Worm (Caenorhabditis elegans): ENCODE measurements around the gene C26E1.1.

Gene C26E1.1

DNA sequence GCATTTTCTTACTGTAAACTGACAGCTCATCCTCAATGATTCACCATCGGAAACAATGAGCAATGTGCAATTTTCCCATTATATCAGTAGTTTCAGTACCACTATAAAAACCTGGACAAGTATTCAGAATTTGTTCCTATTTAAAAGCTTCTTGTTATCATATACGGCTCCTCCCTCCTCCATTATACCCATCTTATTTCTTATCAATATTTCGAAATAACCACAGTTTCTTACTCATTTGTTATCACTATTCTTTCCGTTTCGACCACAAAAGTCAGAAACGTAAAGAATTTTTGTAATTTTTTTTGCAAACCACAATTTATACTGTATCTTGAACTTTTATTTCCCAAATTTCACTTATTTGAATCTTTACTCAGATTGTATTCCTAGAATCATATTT, 29.3 kb upstream of the C26E1.1 start:
- no peak for TF ChIP-seq hnd-1 (tag; optimal IDR thresholded peaks at IDR 0.05)
- TF ChIP-seq aly-1 (tag; optimal IDR thresholded peaks at IDR 0.05): no peak
- no peak for TF ChIP-seq ama-1 (optimal IDR thresholded peaks at IDR 0.05)
- TF ChIP-seq ceh-13 (GFP tag; optimal IDR thresholded peaks at IDR 0.05): no peak
- no peak for TF ChIP-seq tbx-37 (GFP tag; conservative IDR thresholded peaks at IDR 0.05)
- TF ChIP-seq scrt-1 (GFP tag; IDR thresholded peaks at IDR 0.05): no peak
- TF ChIP-seq hmbx-1 (tag; optimal IDR thresholded peaks at IDR 0.05): no peak
- TF ChIP-seq tra-4 (tag; optimal IDR thresholded peaks at IDR 0.05): no peak
- TF ChIP-seq F13C5.2 (tag; optimal IDR thresholded peaks at IDR 0.05): no peak
- TF ChIP-seq hmg-4 (GFP tag; optimal IDR thresholded peaks at IDR 0.05): no peak
- no peak for TF ChIP-seq sea-1 (GFP tag; conservative IDR thresholded peaks at IDR 0.05)

DNA sequence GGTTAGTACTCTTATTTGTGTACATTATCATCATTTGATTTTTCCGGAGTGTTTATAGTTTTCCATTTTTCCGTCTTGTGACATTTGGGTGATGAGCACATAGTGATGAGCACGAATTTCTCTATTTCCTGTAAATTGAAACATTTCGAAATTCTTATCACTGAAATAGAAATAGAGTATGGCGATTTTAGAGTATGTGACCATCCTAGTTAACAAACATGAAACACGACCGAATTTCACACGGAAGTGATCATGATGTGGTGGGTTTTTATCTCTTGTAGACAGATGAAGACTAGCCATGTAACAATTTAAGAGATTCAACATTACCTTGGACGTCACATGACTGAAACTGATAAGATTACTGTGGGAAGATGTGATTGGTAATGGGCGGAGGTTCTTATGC, 28.1 kb upstream of the C26E1.1 start:
- no peak for TF ChIP-seq scrt-1 (GFP tag; IDR thresholded peaks at IDR 0.05)
- TF ChIP-seq hmg-4 (GFP tag; optimal IDR thresholded peaks at IDR 0.05): no peak

DNA sequence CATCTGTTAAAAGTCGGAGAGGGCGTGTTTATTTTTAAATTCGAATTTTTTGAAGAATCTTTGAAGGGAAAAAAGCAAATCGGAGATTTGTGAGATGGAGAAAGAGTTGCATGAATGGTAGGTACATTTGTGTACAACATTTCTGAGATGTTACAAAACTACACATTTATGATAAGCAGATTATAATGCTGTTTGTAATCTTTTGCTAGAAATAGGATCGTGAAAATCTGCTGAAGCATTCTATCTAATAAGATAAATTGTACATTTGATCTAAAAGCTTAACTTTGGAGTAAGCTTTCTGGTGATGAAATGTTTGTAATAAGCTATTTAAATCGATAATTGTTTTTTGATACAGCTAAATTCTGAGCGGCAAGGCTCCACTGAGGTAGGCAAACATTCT, 25.0 kb upstream of the C26E1.1 start:
- TF ChIP-seq F13C5.2 (tag; optimal IDR thresholded peaks at IDR 0.05) (no peak), ets-7 (tag; optimal IDR thresholded peaks at IDR 0.05) (no peak), hmg-4 (GFP tag; optimal IDR thresholded peaks at IDR 0.05) (no peak), sea-1 (GFP tag; conservative IDR thresholded peaks at IDR 0.05) (no peak), ama-1 (optimal IDR thresholded peaks at IDR 0.05) (no peak), pes-1 (GFP tag; IDR thresholded peaks at IDR 0.05) (no peak), hnd-1 (tag; optimal IDR thresholded peaks at IDR 0.05) (no peak), tbx-11 (GFP tag; IDR thresholded peaks at IDR 0.05) (no peak), B0310.2 (tag; optimal IDR thresholded peaks at IDR 0.05) (no peak), ceh-36 (tag; optimal IDR thresholded peaks at IDR 0.05) (no peak), aly-1 (tag; optimal IDR thresholded peaks at IDR 0.05) (no peak), ceh-13 (GFP tag; optimal IDR thresholded peaks at IDR 0.05) (no peak), flt-1 (GFP tag; IDR thresholded peaks at IDR 0.05) (no peak), tbx-37 (GFP tag; conservative IDR thresholded peaks at IDR 0.05) (no peak)

ce11 chrV:13273302-13273701, 24.0 kb upstream of the C26E1.1 start:
- no peak for TF ChIP-seq flt-1 (GFP tag; IDR thresholded peaks at IDR 0.05)
- no peak for TF ChIP-seq hmg-4 (GFP tag; optimal IDR thresholded peaks at IDR 0.05)
- TF ChIP-seq hmbx-1 (tag; optimal IDR thresholded peaks at IDR 0.05): no peak
- no peak for TF ChIP-seq F13C5.2 (tag; optimal IDR thresholded peaks at IDR 0.05)

ce11 chrV:13274615-13275014, 22.7 kb upstream of the C26E1.1 start:
- TF ChIP-seq ceh-36 (tag; optimal IDR thresholded peaks at IDR 0.05) (no peak), tbx-11 (GFP tag; IDR thresholded peaks at IDR 0.05) (no peak), ets-7 (tag; optimal IDR thresholded peaks at IDR 0.05) (no peak), F13C5.2 (tag; optimal IDR thresholded peaks at IDR 0.05) (no peak)

DNA sequence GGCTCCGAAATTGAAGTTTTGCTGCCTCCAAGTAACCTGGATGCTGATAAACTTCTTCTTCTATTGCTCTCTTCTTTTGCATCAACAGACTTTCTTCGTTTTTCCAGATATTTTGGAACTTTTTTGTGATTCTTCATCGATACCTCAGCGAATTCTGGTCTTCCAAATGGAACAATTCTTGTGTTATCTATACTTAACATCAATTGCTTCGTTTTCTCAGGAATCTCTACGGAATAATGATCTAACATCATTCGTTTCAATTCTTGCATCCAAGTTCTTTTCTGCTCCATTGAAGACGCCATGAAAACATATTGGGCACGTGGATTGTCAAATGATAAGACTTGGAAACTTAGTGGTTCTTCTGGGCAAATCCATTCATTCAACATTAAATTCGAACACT, 21.4 kb upstream of the C26E1.1 start, which contains the start of gene F32F2.4:
Gene F32F2.4 (plus strand): TSS at position 301 of the 400 bp plus-strand sequence.
- TF ChIP-seq flt-1 (GFP tag; IDR thresholded peaks at IDR 0.05): no peak
- no peak for TF ChIP-seq ceh-13 (GFP tag; optimal IDR thresholded peaks at IDR 0.05)
- TF ChIP-seq scrt-1 (GFP tag; IDR thresholded peaks at IDR 0.05): no peak
- TF ChIP-seq B0310.2 (tag; optimal IDR thresholded peaks at IDR 0.05): no peak
- no peak for TF ChIP-seq ceh-36 (tag; optimal IDR thresholded peaks at IDR 0.05)
- TF ChIP-seq tra-4 (tag; optimal IDR thresholded peaks at IDR 0.05): no peak
- TF ChIP-seq pes-1 (GFP tag; IDR thresholded peaks at IDR 0.05): no peak

DNA sequence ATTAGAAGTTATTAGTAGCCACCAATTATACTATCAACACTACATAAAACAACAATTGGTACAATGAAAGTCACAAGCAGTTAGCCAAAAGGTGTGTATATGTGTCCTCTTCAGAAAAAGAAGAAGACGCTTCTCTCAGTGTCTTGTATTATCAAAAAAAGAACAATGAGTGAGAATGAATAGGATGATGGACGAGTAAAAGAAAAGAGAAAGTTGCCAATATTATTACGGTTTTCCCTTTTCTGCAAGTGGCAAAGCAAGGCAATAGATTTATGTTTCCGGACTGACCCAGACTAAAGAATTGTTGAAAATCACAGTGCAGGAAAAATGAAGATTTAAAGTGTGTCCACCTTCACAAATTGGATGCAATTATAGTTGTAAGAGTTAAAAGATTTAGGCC, 16.9 kb upstream of the C26E1.1 start:
- TF ChIP-seq hnd-1 (tag; optimal IDR thresholded peaks at IDR 0.05) (no peak), pes-1 (GFP tag; IDR thresholded peaks at IDR 0.05) (no peak), tbx-37 (GFP tag; conservative IDR thresholded peaks at IDR 0.05) (no peak), ceh-13 (GFP tag; optimal IDR thresholded peaks at IDR 0.05) (no peak)

DNA sequence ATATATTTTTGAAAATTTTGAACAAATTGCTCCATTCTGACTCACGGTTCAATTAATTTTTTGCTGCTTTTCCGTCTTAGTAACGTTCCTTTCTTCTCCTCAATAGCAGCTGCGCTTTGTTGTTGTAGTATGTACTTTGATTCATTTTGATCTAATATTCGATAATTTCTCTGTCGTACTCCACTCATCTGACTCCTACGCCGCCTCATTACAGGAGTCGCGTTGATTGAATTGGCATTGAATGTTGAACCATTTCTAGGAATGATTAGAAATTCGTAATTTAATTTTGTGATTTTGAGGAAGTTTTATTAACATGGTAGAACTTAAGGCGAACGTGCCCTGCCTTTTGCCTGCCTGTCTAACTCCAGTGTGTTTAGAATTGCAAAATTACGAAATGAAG, 14.4 kb upstream of the C26E1.1 start:
- TF ChIP-seq hmbx-1 (tag; optimal IDR thresholded peaks at IDR 0.05) (no peak), tra-4 (tag; optimal IDR thresholded peaks at IDR 0.05) (no peak), aly-1 (tag; optimal IDR thresholded peaks at IDR 0.05) (no peak), hmg-4 (GFP tag; optimal IDR thresholded peaks at IDR 0.05) (no peak), ama-1 (optimal IDR thresholded peaks at IDR 0.05) (no peak), ceh-13 (GFP tag; optimal IDR thresholded peaks at IDR 0.05) (no peak), ceh-36 (tag; optimal IDR thresholded peaks at IDR 0.05) (no peak), B0310.2 (tag; optimal IDR thresholded peaks at IDR 0.05) (no peak), ets-7 (tag; optimal IDR thresholded peaks at IDR 0.05) (no peak), sea-1 (GFP tag; conservative IDR thresholded peaks at IDR 0.05) (no peak), pes-1 (GFP tag; IDR thresholded peaks at IDR 0.05) (no peak), tbx-11 (GFP tag; IDR thresholded peaks at IDR 0.05) (no peak), scrt-1 (GFP tag; IDR thresholded peaks at IDR 0.05) (no peak), tbx-37 (GFP tag; conservative IDR thresholded peaks at IDR 0.05) (no peak), F13C5.2 (tag; optimal IDR thresholded peaks at IDR 0.05) (no peak), hnd-1 (tag; optimal IDR thresholded peaks at IDR 0.05) (no peak), flt-1 (GFP tag; IDR thresholded peaks at IDR 0.05) (no peak)

DNA sequence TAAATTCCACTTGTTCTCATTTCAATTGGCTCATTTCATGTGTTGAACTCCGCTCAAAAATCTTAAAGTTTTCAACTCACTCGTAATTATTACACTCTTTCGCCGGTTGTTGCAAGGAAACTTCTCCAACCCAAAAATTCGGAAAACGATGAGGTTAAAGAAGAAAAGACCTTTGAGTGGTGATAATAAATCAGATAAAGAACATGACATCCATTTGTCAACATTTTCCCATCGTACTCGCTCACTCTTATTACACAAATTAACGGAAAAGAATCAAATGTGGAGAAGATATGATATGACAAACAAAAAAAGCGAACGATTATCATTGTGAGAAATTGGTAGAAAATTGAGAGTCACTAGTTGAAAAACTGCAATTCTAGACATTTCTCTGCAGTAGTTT, 12.0 kb upstream of the C26E1.1 start:
- no peak for TF ChIP-seq tra-4 (tag; optimal IDR thresholded peaks at IDR 0.05)
- no peak for TF ChIP-seq sea-1 (GFP tag; conservative IDR thresholded peaks at IDR 0.05)
